Fruit fly (Drosophila melanogaster): ENCODE results near the gene CG43169.

Gene CG43169

dm6 chr3L:8839563-8840425, 48.6 kb downstream of the CG43169 start (continued):
- TF ChIP-seq Deaf1 (tag; optimal IDR thresholded peaks at IDR 0.05) (no peak), bbx (GFP tag; IDR thresholded peaks at IDR 0.05; ENCODE audit: partially characterized antibody) (no peak), fru (optimal IDR thresholded peaks at IDR 0.05) (no peak), CG8944 (GFP tag; optimal IDR thresholded peaks at IDR 0.05) (no peak), wek (GFP tag; optimal IDR thresholded peaks at IDR 0.05) (no peak), fd96Cb (tag; optimal IDR thresholded peaks at IDR 0.05) (peak; percentile 22), bsh (GFP tag; optimal IDR thresholded peaks at IDR 0.05) (peak in 1 of 2 experiments; percentile 17), CG10543 (GFP tag; optimal IDR thresholded peaks at IDR 0.05) (no peak), tll (GFP tag; optimal IDR thresholded peaks at IDR 0.05) (no peak), Bteb2 (GFP tag; optimal IDR thresholded peaks at IDR 0.05) (no peak), CG10462 (GFP tag; optimal IDR thresholded peaks at IDR 0.05) (no peak), CG16815 (GFP tag; optimal IDR thresholded peaks at IDR 0.05) (peak; percentile 36), Stat92E (GFP tag; optimal IDR thresholded peaks at IDR 0.05) (peak in 1 of 3 experiments; percentile 98), CG3726 (GFP tag; IDR thresholded peaks at IDR 0.05) (no peak), zfh1 (GFP tag; IDR thresholded peaks at IDR 0.05) (no peak), ERR (GFP tag; optimal IDR thresholded peaks at IDR 0.05) (no peak), Dll (GFP tag; IDR thresholded peaks at IDR 0.05; ENCODE audit: partially characterized antibody) (no peak), Neu2 (GFP tag; optimal IDR thresholded peaks at IDR 0.05; ENCODE audit: borderline replicate concordance) (no peak), peb (GFP tag; IDR thresholded peaks at IDR 0.05) (no peak), NfI (GFP tag; optimal IDR thresholded peaks at IDR 0.05) (no peak), crol (GFP tag; IDR thresholded peaks at IDR 0.05) (peak; percentile 61), gem (tag; optimal IDR thresholded peaks at IDR 0.05) (peak; percentile 50), NFAT (GFP tag; IDR thresholded peaks at IDR 0.05) (no peak), ken (GFP tag; IDR thresholded peaks at IDR 0.05) (no peak), corto (GFP tag; optimal IDR thresholded peaks at IDR 0.05) (peak; percentile 18), CG10979 (tag; optimal IDR thresholded peaks at IDR 0.05) (peak; percentile 64), CG6683 (GFP tag; optimal IDR thresholded peaks at IDR 0.05) (no peak), nau (GFP tag; optimal IDR thresholded peaks at IDR 0.05) (no peak)

- TF ChIP-seq org-1 (GFP tag; optimal IDR thresholded peaks at IDR 0.05) (no peak), CG2889 (GFP tag; IDR thresholded peaks at IDR 0.05) (no peak), CG34422 (GFP tag; IDR thresholded peaks at IDR 0.05) (no peak), stwl (tag; optimal IDR thresholded peaks at IDR 0.05) (no peak), luna (GFP tag; optimal IDR thresholded peaks at IDR 0.05) (no peak), CG6175 (GFP tag; IDR thresholded peaks at IDR 0.05) (no peak), chm (GFP tag; IDR thresholded peaks at IDR 0.05) (0 out of 2 replicates have a peak, but pooled peaks have one; percentile 17), nom (GFP tag; optimal IDR thresholded peaks at IDR 0.05) (peak; percentile 0)
Observed at dm6 chr3L:8839130-8839529, 49.3 kb downstream of the CG43169 start.

Measured in whole organism, embryonic.